Fruit fly (Drosophila melanogaster): ENCODE measurements around the gene Cpr65Aw.
A peak's percentile ranks its signal among the peaks of the same experiment; 100 is the strongest.

The Cpr65Aw gene

DNA sequence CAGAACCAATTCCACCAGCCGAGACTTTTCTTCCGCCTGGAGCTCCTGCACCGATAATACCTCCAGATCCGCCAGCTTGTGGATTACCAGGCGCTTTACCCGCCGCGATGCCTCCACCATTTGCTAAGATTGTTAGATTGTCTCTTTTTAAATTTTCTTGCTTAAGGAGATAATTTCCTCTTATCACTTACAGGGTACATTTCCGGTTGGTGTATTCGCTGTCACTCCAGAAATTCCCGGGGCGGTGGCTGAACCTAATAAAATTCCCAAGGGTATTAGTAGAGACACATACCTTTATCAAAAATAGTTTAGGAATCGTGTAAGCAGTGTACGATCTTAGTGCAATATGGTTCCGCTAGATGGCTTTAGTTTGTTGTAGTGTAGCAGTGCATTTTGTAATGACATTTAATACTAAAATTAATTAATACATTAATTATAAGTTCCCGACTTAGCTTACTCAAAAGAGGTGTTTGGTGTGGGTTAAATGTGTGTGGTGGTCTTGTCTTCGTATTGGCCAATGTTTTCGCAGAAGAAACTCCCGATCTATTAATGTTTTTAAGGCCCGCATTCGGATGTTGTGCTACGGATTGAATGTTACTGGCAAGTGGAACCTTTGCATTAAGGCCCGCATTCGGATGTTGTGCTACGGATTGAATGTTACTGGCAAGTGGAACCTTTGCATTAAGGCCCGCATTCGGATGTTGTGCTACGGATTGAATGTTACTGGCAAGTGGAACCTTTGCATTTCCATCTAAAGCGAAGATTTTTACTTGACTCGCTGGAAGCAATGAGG is 17.4 kb downstream of the Cpr65Aw start (continued):
- TF ChIP-seq CG3032 (tag; optimal IDR thresholded peaks at IDR 0.05) (no peak), CG8632 (GFP tag; optimal IDR thresholded peaks at IDR 0.05) (no peak), CG16779 (tag; optimal IDR thresholded peaks at IDR 0.05) (no peak), salr (GFP tag; optimal IDR thresholded peaks at IDR 0.05) (no peak), ss (GFP tag; optimal IDR thresholded peaks at IDR 0.05) (no peak), Lpt (GFP tag; optimal IDR thresholded peaks at IDR 0.05) (no peak), CG6163 (GFP tag; IDR thresholded peaks at IDR 0.05) (no peak; the same call in 1 of the 3 replicates), dsx (GFP tag; optimal IDR thresholded peaks at IDR 0.05; ENCODE audit: poor library complexity, severe bottlenecking) (no peak), OdsH (GFP tag; optimal IDR thresholded peaks at IDR 0.05) (peak; percentile 15), CG3919 (GFP tag; optimal IDR thresholded peaks at IDR 0.05) (peak; percentile 72), Blimp-1 (GFP tag; optimal IDR thresholded peaks at IDR 0.05) (peak; percentile 3), eg (GFP tag; IDR thresholded peaks at IDR 0.05) (no peak; the same call in 2 of the 3 replicates), Eip78C (GFP tag) (peak; percentile 87), CG34406 (GFP tag; optimal IDR thresholded peaks at IDR 0.05) (no peak), Ets96B (tag; optimal IDR thresholded peaks at IDR 0.05) (no peak), CG6854 (GFP tag; optimal IDR thresholded peaks at IDR 0.05) (no peak), esn (GFP tag; optimal IDR thresholded peaks at IDR 0.05) (no peak), dac (GFP tag; optimal IDR thresholded peaks at IDR 0.05) (no peak), CG4318 (GFP tag; optimal IDR thresholded peaks at IDR 0.05) (no peak), cyc (GFP tag; optimal IDR thresholded peaks at IDR 0.05) (peak; percentile 26), CG8319 (GFP tag; optimal IDR thresholded peaks at IDR 0.05) (peak; percentile 12), CG1621 (tag; optimal IDR thresholded peaks at IDR 0.05) (no peak), net (GFP tag; optimal IDR thresholded peaks at IDR 0.05) (no peak), Ets21C (GFP tag; optimal IDR thresholded peaks at IDR 0.05) (no peak), Hr4 (GFP tag; optimal IDR thresholded peaks at IDR 0.05) (no peak), topi (GFP tag; optimal IDR thresholded peaks at IDR 0.05) (peak; percentile 41), achi (GFP tag; optimal IDR thresholded peaks at IDR 0.05) (no peak), fkh (GFP tag; optimal IDR thresholded peaks at IDR 0.05) (peak; percentile 48), pdm3 (GFP tag; optimal IDR thresholded peaks at IDR 0.05) (peak; percentile 3), vri (GFP tag; optimal IDR thresholded peaks at IDR 0.05) (no peak), acj6 (GFP tag; optimal IDR thresholded peaks at IDR 0.05) (no peak), Eip93F (GFP tag; optimal IDR thresholded peaks at IDR 0.05) (no peak), Sox15 (GFP tag; optimal IDR thresholded peaks at IDR 0.05) (no peak), spab (GFP tag; optimal IDR thresholded peaks at IDR 0.05) (no peak), fd59A (GFP tag; optimal IDR thresholded peaks at IDR 0.05) (no peak), Hr38 (GFP tag; optimal IDR thresholded peaks at IDR 0.05) (no peak), CG10669 (GFP tag; optimal IDR thresholded peaks at IDR 0.05) (peak; percentile 41), CG8119 (GFP tag; IDR thresholded peaks at IDR 0.05) (no peak)

DNA sequence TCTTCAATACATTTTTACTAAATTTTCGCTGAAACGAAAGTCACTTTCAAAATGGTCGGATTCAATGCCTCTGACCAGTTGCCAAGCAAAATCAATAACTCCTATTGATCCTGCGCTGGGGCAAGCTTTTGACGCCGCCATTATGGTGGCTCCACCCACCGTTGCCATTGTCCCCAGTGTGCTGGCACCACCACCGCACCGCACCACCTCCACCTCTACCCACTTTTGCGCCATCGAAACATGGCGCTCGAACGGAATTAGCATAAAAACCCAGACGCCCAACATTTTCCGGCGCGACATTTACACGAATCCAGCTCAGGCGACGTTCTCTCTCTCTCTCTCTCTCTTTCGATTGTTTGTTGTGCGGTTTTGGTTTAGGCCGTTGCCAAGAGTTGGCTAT is 25.3 kb downstream of the Cpr65Aw start:
- TF ChIP-seq CG6854 (GFP tag; optimal IDR thresholded peaks at IDR 0.05) = no peak
- TF ChIP-seq OdsH (GFP tag; optimal IDR thresholded peaks at IDR 0.05) = no peak
- no peak for TF ChIP-seq svp (GFP tag)
- no peak for TF ChIP-seq fd85E (GFP tag; optimal IDR thresholded peaks at IDR 0.05)
- TF ChIP-seq Sox102F (GFP tag; optimal IDR thresholded peaks at IDR 0.05) = no peak
- TF ChIP-seq CG6792 (GFP tag; optimal IDR thresholded peaks at IDR 0.05) = no peak
- TF ChIP-seq CG9139 (GFP tag; optimal IDR thresholded peaks at IDR 0.05) = no peak
- TF ChIP-seq Sox14 (GFP tag; optimal IDR thresholded peaks at IDR 0.05) = no peak
- no peak for TF ChIP-seq CG10631 (GFP tag; optimal IDR thresholded peaks at IDR 0.05)
- TF ChIP-seq CG6163 (GFP tag; IDR thresholded peaks at IDR 0.05) = no peak
- TF ChIP-seq CG3032 (tag; optimal IDR thresholded peaks at IDR 0.05) = no peak
- TF ChIP-seq CG7368 (GFP tag; optimal IDR thresholded peaks at IDR 0.05) = no peak
- TF ChIP-seq Blimp-1 (GFP tag; optimal IDR thresholded peaks at IDR 0.05) = no peak
- TF ChIP-seq Eip75B (GFP tag; optimal IDR thresholded peaks at IDR 0.05) = no peak
- no peak for TF ChIP-seq pdm3 (GFP tag; optimal IDR thresholded peaks at IDR 0.05)
- no peak for TF ChIP-seq CG6808 (GFP tag; optimal IDR thresholded peaks at IDR 0.05)
- no peak for TF ChIP-seq Ets21C (GFP tag; optimal IDR thresholded peaks at IDR 0.05)
- no peak for TF ChIP-seq cyc (GFP tag; optimal IDR thresholded peaks at IDR 0.05)
- no peak for TF ChIP-seq CG10669 (GFP tag; optimal IDR thresholded peaks at IDR 0.05)
- TF ChIP-seq CG11762 (GFP tag; optimal IDR thresholded peaks at IDR 0.05; ENCODE audit: insufficient read depth) = no peak
